Fruit fly (Drosophila melanogaster): ENCODE measurements around the gene Vps45.

Gene Vps45

DNA sequence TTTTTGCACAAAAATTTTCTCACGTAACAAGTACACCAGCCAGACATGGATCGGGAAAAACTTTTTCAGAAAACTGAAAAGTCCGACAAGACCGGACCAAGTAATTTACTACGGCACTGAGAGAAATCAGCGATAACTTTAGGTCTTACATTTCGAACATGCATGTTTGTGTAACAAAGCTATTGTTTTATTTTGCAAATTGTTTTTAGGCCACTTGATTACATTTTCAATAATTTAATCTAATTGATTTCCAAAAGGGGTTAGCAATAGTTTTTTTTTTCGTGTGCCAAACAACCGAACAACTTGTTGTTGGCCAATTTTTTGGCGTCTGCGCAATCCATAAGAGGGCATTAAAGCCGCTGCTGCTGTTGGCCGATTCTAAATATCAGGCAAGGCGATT is 49.4 kb downstream of the Vps45 start (continued):
- TF ChIP-seq CG17328 (GFP tag; IDR thresholded peaks at IDR 0.05), result peak; percentile 65
- TF ChIP-seq sc (optimal IDR thresholded peaks at IDR 0.05), result no peak
- no peak for TF ChIP-seq sc (GFP tag; optimal IDR thresholded peaks at IDR 0.05)
- TF ChIP-seq stwl (tag; optimal IDR thresholded peaks at IDR 0.05), result no peak
- TF ChIP-seq CG17359 (tag; optimal IDR thresholded peaks at IDR 0.05), result peak; percentile 71
- TF ChIP-seq Meics (GFP tag; optimal IDR thresholded peaks at IDR 0.05), result peak; percentile 69
- TF ChIP-seq CG6175 (GFP tag; IDR thresholded peaks at IDR 0.05), result no peak
- TF ChIP-seq klu (GFP tag; IDR thresholded peaks at IDR 0.05), result 0 out of 2 replicates have a peak, but pooled peaks have one; percentile 33
- peak; percentile 43 for TF ChIP-seq Side (GFP tag; optimal IDR thresholded peaks at IDR 0.05)
- peak; percentile 83 for TF ChIP-seq CG11504 (tag; optimal IDR thresholded peaks at IDR 0.05)
- TF ChIP-seq CG10462 (GFP tag; optimal IDR thresholded peaks at IDR 0.05), result no peak
- TF ChIP-seq gce (GFP tag; IDR thresholded peaks at IDR 0.05), result no peak
- TF ChIP-seq Nf-YA (GFP tag; IDR thresholded peaks at IDR 0.05), result peak; percentile 44; the same call in 1 of the 2 replicates
- TF ChIP-seq CG8388 (GFP tag; optimal IDR thresholded peaks at IDR 0.05), result peak; percentile 32
- TF ChIP-seq otp (GFP tag; IDR thresholded peaks at IDR 0.05), result peak; percentile 64; the same call in 2 of the 3 replicates
- no peak for TF ChIP-seq Scr (GFP tag; IDR thresholded peaks at IDR 0.05; ENCODE audit: partially characterized antibody)
- TF ChIP-seq gcm2 (GFP tag; optimal IDR thresholded peaks at IDR 0.05), result no peak
- TF ChIP-seq CG5953 (GFP tag; IDR thresholded peaks at IDR 0.05), result no peak
- TF ChIP-seq HLH3B (GFP tag; IDR thresholded peaks at IDR 0.05), result peak; percentile 70
- TF ChIP-seq Blimp-1 (GFP tag; optimal IDR thresholded peaks at IDR 0.05), result peak; percentile 57
- TF ChIP-seq CG3726 (GFP tag; IDR thresholded peaks at IDR 0.05), result no peak
- no peak for TF ChIP-seq Hr39 (optimal IDR thresholded peaks at IDR 0.05)
- peak; percentile 52 for TF ChIP-seq CG3847 (GFP tag; IDR thresholded peaks at IDR 0.05)
- no peak for TF ChIP-seq CG11695 (GFP tag; IDR thresholded peaks at IDR 0.05)
- no peak; the same call in 2 of the 3 replicates for TF ChIP-seq croc (GFP tag; conservative IDR thresholded peaks at IDR 0.05)
- peak; percentile 62 for TF ChIP-seq CG13624 (GFP tag; optimal IDR thresholded peaks at IDR 0.05)
- no peak for TF ChIP-seq CG4282 (GFP tag; optimal IDR thresholded peaks at IDR 0.05)
- peak; percentile 16 for TF ChIP-seq CG15011 (GFP tag; optimal IDR thresholded peaks at IDR 0.05)
- TF ChIP-seq ci (GFP tag; IDR thresholded peaks at IDR 0.05), result peak; percentile 61; the same call in 2 of the 3 replicates
- TF ChIP-seq onecut (GFP tag; IDR thresholded peaks at IDR 0.05), result peak; percentile 20; the same call in 1 of the 2 replicates
- no peak for TF ChIP-seq Mes4 (GFP tag; optimal IDR thresholded peaks at IDR 0.05)
- TF ChIP-seq CG10366 (GFP tag; IDR thresholded peaks at IDR 0.05), result peak; percentile 59; the same call in 1 of the 2 replicates
- TF ChIP-seq CG9932 (GFP tag; IDR thresholded peaks at IDR 0.05), result peak; percentile 51
- TF ChIP-seq her (GFP tag; optimal IDR thresholded peaks at IDR 0.05), result peak; percentile 12
- TF ChIP-seq fru (optimal IDR thresholded peaks at IDR 0.05), result no peak
- TF ChIP-seq CG12236 (GFP tag; optimal IDR thresholded peaks at IDR 0.05), result peak; percentile 39
- peak; percentile 40 for TF ChIP-seq Bteb2 (GFP tag; optimal IDR thresholded peaks at IDR 0.05)
- peak; percentile 65 for TF ChIP-seq bab2 (GFP tag; optimal IDR thresholded peaks at IDR 0.05)
- TF ChIP-seq Tbp (GFP tag; optimal IDR thresholded peaks at IDR 0.05), result no peak
- TF ChIP-seq toy (GFP tag; IDR thresholded peaks at IDR 0.05), result no peak
- TF ChIP-seq vfl (GFP tag; optimal IDR thresholded peaks at IDR 0.05), result no peak
- no peak for TF ChIP-seq Hey (tag; optimal IDR thresholded peaks at IDR 0.05)
- TF ChIP-seq E2f2 (GFP tag; IDR thresholded peaks at IDR 0.05), result 0 out of 2 replicates have a peak, but pooled peaks have one; percentile 14
- TF ChIP-seq CG10267 (tag; optimal IDR thresholded peaks at IDR 0.05), result peak; percentile 41
- 0 out of 2 replicates have a peak, but pooled peaks have one; percentile 44 for TF ChIP-seq Awh (GFP tag; IDR thresholded peaks at IDR 0.05)
- peak; percentile 14 for TF ChIP-seq NC2β (GFP tag; optimal IDR thresholded peaks at IDR 0.05)
- TF ChIP-seq MTF-1 (GFP tag; optimal IDR thresholded peaks at IDR 0.05; ENCODE audit: borderline replicate concordance), result peak; percentile 7
- peak; percentile 64 for TF ChIP-seq CG12391 (tag; optimal IDR thresholded peaks at IDR 0.05)
- TF ChIP-seq Oaz (GFP tag; IDR thresholded peaks at IDR 0.05), result no peak
- no peak for TF ChIP-seq nom (GFP tag; optimal IDR thresholded peaks at IDR 0.05)
- TF ChIP-seq CG13287 (GFP tag; IDR thresholded peaks at IDR 0.05; ENCODE audit: partially characterized antibody), result no peak
- peak; percentile 81 for TF ChIP-seq CG18599 (GFP tag; optimal IDR thresholded peaks at IDR 0.05)
- no peak for TF ChIP-seq GATAe (GFP tag; conservative IDR thresholded peaks at IDR 0.05)

All from whole organism, embryonic.